Fruit fly (Drosophila melanogaster) S2 (cell line): Measurements from ENCODE around the gene ATPsynCF6.

Source experiments
- CG8478 ChIP-seq: fragments of >200 bp; optimal IDR thresholded peaks from 2 replicates; lab custom pipeline; 2018
- CTCF ChIP-seq, 2 experiments: fragments of >200 bp; optimal IDR thresholded peaks; 2 replicates each; lab custom pipeline; 2018

- TF ChIP-seq CTCF (optimal IDR thresholded peaks at IDR 0.05; lab: Kevin White, UChicago) = no peak
- TF ChIP-seq CG8478 = no peak
Measured at dm6 chr3R:23332535-23333333, 23.1 kb downstream of the ATPsynCF6 start.
